Fruit fly (Drosophila melanogaster) whole organism, embryonic: ENCODE measurements around the gene sicily.

Experiments
- BEAF-32 ChIP-seq: fragments of 200-800 bp; sonication (Bioruptor generic); optimal IDR thresholded peaks from 3 replicates; lab custom pipeline; 2017; ENCODE audit warnings: missing biosample characterization, missing genetic modification characterization, mild to moderate bottlenecking, moderate library complexity, missing genetic modification reagents
- CG11695 ChIP-seq: fragments of 200-800 bp; sonication (Bioruptor generic); IDR thresholded peaks from 3 replicates; pipeline ENCODE4 v1.3.6; 2022; ENCODE audit warnings: missing biosample characterization, missing genetic modification characterization
- CG14710 ChIP-seq: fragments of 200-800 bp; sonication (Bioruptor generic); optimal IDR thresholded peaks from 3 replicates; lab custom pipeline; 2019; ENCODE audit warnings: missing biosample characterization, mild to moderate bottlenecking, missing genetic modification characterization, moderate library complexity
- CG14860 ChIP-seq: fragments of 200-800 bp; sonication (Bioruptor generic); IDR thresholded peaks from 3 replicates; pipeline ENCODE4 v1.3.6; 2022; ENCODE audit warnings: missing biosample characterization, missing genetic modification characterization; ENCODE audit not compliant: partially characterized antibody
- CG15269 ChIP-seq: fragments of 200-800 bp; sonication (Bioruptor generic); optimal IDR thresholded peaks from 2 replicates; lab custom pipeline; 2018; ENCODE audit warnings: missing biosample characterization, mild to moderate bottlenecking, missing genetic modification characterization, moderate library complexity
- CG15601 ChIP-seq: fragments of 200-800 bp; sonication (Bioruptor generic); optimal IDR thresholded peaks from 3 replicates; lab custom pipeline; 2019; ENCODE audit warnings: missing biosample characterization, mild to moderate bottlenecking, missing genetic modification characterization, moderate library complexity
- CG16813 ChIP-seq: fragments of 200-800 bp; sonication (Bioruptor generic); IDR thresholded peaks from 3 replicates; pipeline ENCODE4 v1.3.6; 2022; ENCODE audit warnings: missing biosample characterization, missing genetic modification characterization; ENCODE audit not compliant: partially characterized antibody
- CG17568 ChIP-seq: fragments of 200-800 bp; sonication (Bioruptor generic); optimal IDR thresholded peaks from 2 replicates; lab custom pipeline; 2018; ENCODE audit warnings: missing biosample characterization, mild to moderate bottlenecking, missing genetic modification characterization, moderate library complexity
- CG17802 ChIP-seq: fragments of 200-800 bp; sonication (Bioruptor generic); optimal IDR thresholded peaks from 2 replicates; lab custom pipeline; 2018; ENCODE audit warnings: missing biosample characterization, mild to moderate bottlenecking, missing genetic modification characterization, moderate library complexity
- CG2202 ChIP-seq: fragments of 200-800 bp; sonication (Bioruptor generic); optimal IDR thresholded peaks from 2 replicates; lab custom pipeline; 2018; ENCODE audit warnings: missing biosample characterization, mild to moderate bottlenecking, missing genetic modification characterization
- CG2678 ChIP-seq: fragments of 200-800 bp; sonication (Bioruptor generic); optimal IDR thresholded peaks from 3 replicates; lab custom pipeline; 2019; ENCODE audit warnings: missing biosample characterization, mild to moderate bottlenecking, missing genetic modification characterization, moderate library complexity
- CG30020 ChIP-seq: fragments of 200-800 bp; optimal IDR thresholded peaks from 2 replicates; lab custom pipeline; 2019; ENCODE audit warnings: missing biosample characterization, mild to moderate bottlenecking, missing genetic modification characterization, moderate library complexity
- CG30403 ChIP-seq: fragments of 200-800 bp; sonication (Bioruptor generic); optimal IDR thresholded peaks from 3 replicates; lab custom pipeline; 2016; ENCODE audit warnings: missing biosample characterization, missing genetic modification characterization
- CG34376 ChIP-seq: fragments of 200-800 bp; sonication (Bioruptor generic); optimal IDR thresholded peaks from 2 replicates; lab custom pipeline; 2018; ENCODE audit warnings: missing biosample characterization, mild to moderate bottlenecking, missing genetic modification characterization
- CG6683 ChIP-seq: fragments of 200-800 bp; sonication (Bioruptor generic); optimal IDR thresholded peaks from 2 replicates; lab custom pipeline; 2017; ENCODE audit warnings: missing biosample characterization, mild to moderate bottlenecking, missing genetic modification characterization, missing genetic modification reagents
- CG7963 ChIP-seq: fragments of 200-800 bp; sonication (Bioruptor generic); IDR thresholded peaks from 3 replicates; pipeline ENCODE4 v1.3.6; 2022; ENCODE audit warnings: missing biosample characterization, missing genetic modification characterization; ENCODE audit not compliant: partially characterized antibody
- CG8359 ChIP-seq: fragments of 200-800 bp; sonication (Bioruptor generic); optimal IDR thresholded peaks from 2 replicates; lab custom pipeline; 2017; ENCODE audit warnings: missing biosample characterization, mild to moderate bottlenecking, missing genetic modification characterization, borderline replicate concordance
- CG8478 ChIP-seq: fragments of >200 bp; optimal IDR thresholded peaks from 2 replicates; lab custom pipeline; 2018
- CG8944 ChIP-seq: fragments of 200-800 bp; sonication (Bioruptor generic); optimal IDR thresholded peaks from 3 replicates; lab custom pipeline; 2016; ENCODE audit warnings: missing biosample characterization, missing genetic modification characterization
- CG9817 ChIP-seq: fragments of 200-800 bp; sonication (Bioruptor generic); optimal IDR thresholded peaks from 2 replicates; lab custom pipeline; 2018; ENCODE audit warnings: missing biosample characterization, mild to moderate bottlenecking, missing genetic modification characterization, moderate library complexity
- Chrac-16 ChIP-seq: fragments of 200-800 bp; sonication (Bioruptor generic); optimal IDR thresholded peaks from 3 replicates; lab custom pipeline; 2016; ENCODE audit warnings: missing biosample characterization, missing genetic modification characterization
- CkIIα-i1 ChIP-seq: fragments of 200-800 bp; sonication (Bioruptor generic); IDR thresholded peaks from 2 replicates; pipeline ENCODE4 v1.3.6; 2022; ENCODE audit warnings: missing biosample characterization, missing genetic modification characterization
- E2f1 ChIP-seq: fragments of 200-800 bp; sonication (Bioruptor generic); IDR thresholded peaks from 2 replicates; pipeline ENCODE4 v1.3.6; 2022; ENCODE audit warnings: missing biosample characterization, missing genetic modification characterization
- Eip74EF ChIP-seq, 2 experiments: fragments of 200-800 bp in 1 of 2; fragments of >200 bp in 1 of 2; sonication (Bioruptor generic) in 1 of 2; optimal IDR thresholded peaks; 2 replicates each; lab custom pipeline; 2017 to 2019; ENCODE audit warnings: missing biosample characterization in 2 of 2, missing genetic modification characterization in 2 of 2, mild to moderate bottlenecking in 1 of 2, moderate library complexity in 1 of 2
- Fer1 ChIP-seq: fragments of 200-800 bp; sonication (Bioruptor generic); optimal IDR thresholded peaks from 2 replicates; lab custom pipeline; 2017; ENCODE audit warnings: missing biosample characterization, mild to moderate bottlenecking, missing genetic modification characterization
- Fer3 ChIP-seq: fragments of 200-800 bp; sonication (Bioruptor generic); optimal IDR thresholded peaks from 2 replicates; lab custom pipeline; 2018; ENCODE audit warnings: missing biosample characterization, mild to moderate bottlenecking, missing genetic modification characterization, moderate library complexity
- Gug ChIP-seq: fragments of 200-800 bp; sonication (Bioruptor generic); IDR thresholded peaks from 4 replicates; pipeline ENCODE4 v1.3.6; 2022; ENCODE audit warnings: missing biosample characterization, missing genetic modification characterization
- HLH54F ChIP-seq: fragments of 200-800 bp; sonication (Bioruptor generic); optimal IDR thresholded peaks from 3 replicates; lab custom pipeline; 2016; ENCODE audit warnings: missing biosample characterization, missing genetic modification characterization
- HLHmδ ChIP-seq: fragments of 200-800 bp; sonication (Bioruptor generic); optimal IDR thresholded peaks from 2 replicates; lab custom pipeline; 2018; ENCODE audit warnings: missing biosample characterization, mild to moderate bottlenecking, missing genetic modification characterization, moderate library complexity
- Hmr ChIP-seq: fragments of 200-800 bp; sonication (Bioruptor generic); optimal IDR thresholded peaks from 3 replicates; lab custom pipeline; 2017; ENCODE audit warnings: mild to moderate bottlenecking, missing biosample characterization, missing genetic modification reagents, missing genetic modification characterization
- Hsf ChIP-seq: fragments of 200-800 bp; sonication (Bioruptor generic); optimal IDR thresholded peaks from 3 replicates; lab custom pipeline; 2016; ENCODE audit warnings: missing biosample characterization, missing genetic modification characterization
- Lhr ChIP-seq: fragments of 200-800 bp; sonication (Bioruptor generic); optimal IDR thresholded peaks from 3 replicates; lab custom pipeline; 2017; ENCODE audit warnings: mild to moderate bottlenecking, missing biosample characterization, missing genetic modification reagents, missing genetic modification characterization
- Myb ChIP-seq: fragments of 200-800 bp; sonication (Bioruptor generic); optimal IDR thresholded peaks from 2 replicates; lab custom pipeline; 2016; ENCODE audit warnings: missing biosample characterization, missing genetic modification characterization
- Rx ChIP-seq: fragments of 200-800 bp; sonication (Bioruptor generic); IDR thresholded peaks from 2 replicates; pipeline ENCODE4 v1.3.6; 2022; ENCODE audit warnings: missing biosample characterization, missing genetic modification characterization
- Sin3A ChIP-seq: fragments of >200 bp; optimal IDR thresholded peaks from 2 replicates; lab custom pipeline; 2018
- Sox100B ChIP-seq: fragments of 200-800 bp; sonication (Bioruptor generic); optimal IDR thresholded peaks from 3 replicates; lab custom pipeline; 2018; ENCODE audit warnings: missing biosample characterization, mild to moderate bottlenecking, missing genetic modification characterization
- Tbp ChIP-seq: fragments of >200 bp; optimal IDR thresholded peaks from 2 replicates; lab custom pipeline; 2018; ENCODE audit warnings: missing biosample characterization, missing genetic modification characterization
- ash1 ChIP-seq: fragments of 200-800 bp; sonication (Bioruptor generic); optimal IDR thresholded peaks from 2 replicates; lab custom pipeline; 2018; ENCODE audit warnings: missing biosample characterization, mild to moderate bottlenecking, missing genetic modification characterization
- eve ChIP-seq, 2 experiments: fragments of >200 bp; optimal IDR thresholded peaks; 2 replicates each; lab custom pipeline; 2017; ENCODE audit warnings: missing biosample characterization in 2 of 2, missing genetic modification characterization in 2 of 2
- gem ChIP-seq: fragments of 200-800 bp; sonication (Bioruptor generic); optimal IDR thresholded peaks from 2 replicates; lab custom pipeline; 2019; ENCODE audit warnings: missing biosample characterization, mild to moderate bottlenecking, missing genetic modification characterization, moderate library complexity
- jing ChIP-seq: fragments of 200-800 bp; sonication (Bioruptor generic); optimal IDR thresholded peaks from 2 replicates; lab custom pipeline; 2018; ENCODE audit warnings: missing biosample characterization, mild to moderate bottlenecking, missing genetic modification characterization
- lmd ChIP-seq: fragments of 200-800 bp; sonication (Bioruptor generic); IDR thresholded peaks from 2 replicates; pipeline ENCODE4 v1.3.6; 2022; ENCODE audit warnings: missing biosample characterization, missing genetic modification characterization
- mam ChIP-seq: fragments of 200-800 bp; sonication (Bioruptor generic); optimal IDR thresholded peaks from 3 replicates; lab custom pipeline; 2016; ENCODE audit warnings: missing biosample characterization, missing genetic modification characterization
- row ChIP-seq: fragments of 200-800 bp; sonication (Bioruptor generic); IDR thresholded peaks from 3 replicates; pipeline ENCODE4 v1.3.6; 2022; ENCODE audit warnings: missing biosample characterization, missing genetic modification characterization
- salm ChIP-seq: fragments of 200-800 bp; sonication (Bioruptor generic); optimal IDR thresholded peaks from 2 replicates; lab custom pipeline; 2018; ENCODE audit warnings: missing biosample characterization, mild to moderate bottlenecking, missing genetic modification characterization
- slou ChIP-seq: fragments of 200-800 bp; sonication (Bioruptor generic); optimal IDR thresholded peaks from 3 replicates; lab custom pipeline; 2016; ENCODE audit warnings: missing biosample characterization, missing genetic modification characterization
- sr ChIP-seq: fragments of 200-800 bp; sonication (Bioruptor generic); IDR thresholded peaks from 3 replicates; pipeline ENCODE4 v1.3.6; 2022; ENCODE audit warnings: missing biosample characterization, missing genetic modification characterization
- stwl ChIP-seq: fragments of 200-800 bp; sonication (Bioruptor generic); optimal IDR thresholded peaks from 3 replicates; lab custom pipeline; 2018; ENCODE audit warnings: missing biosample characterization, mild to moderate bottlenecking, missing genetic modification characterization, moderate library complexity
- tin ChIP-seq: fragments of 200-800 bp; sonication (Bioruptor generic); optimal IDR thresholded peaks from 3 replicates; lab custom pipeline; 2016; ENCODE audit warnings: missing biosample characterization, missing genetic modification characterization
- trh ChIP-seq: fragments of 200-800 bp; sonication (Bioruptor generic); optimal IDR thresholded peaks from 2 replicates; lab custom pipeline; 2016; ENCODE audit warnings: missing biosample characterization, missing genetic modification characterization
- ttk ChIP-seq: fragments of 200-800 bp; sonication (Bioruptor generic); IDR thresholded peaks from 2 replicates; pipeline ENCODE4 v2.1.2; 2022; ENCODE audit warnings: missing biosample characterization, missing genetic modification characterization
- z ChIP-seq: fragments of 200-800 bp; sonication (Bioruptor generic); IDR thresholded peaks from 3 replicates; pipeline ENCODE4 v1.3.6; 2022; ENCODE audit warnings: missing biosample characterization, missing genetic modification characterization

Gene sicily

dm6 chrX:11868866-11869265, 22.7 kb upstream of the sicily start, which contains the start of the genes Nrd1 and CG1847 (continued):
- TF ChIP-seq CG16813 (peak; percentile 76), CG11695 (GFP tag; lab: Robert Waterston, UW) (no peak), row (0 out of 3 replicates have a peak, but pooled peaks have one; percentile 17), CG14860 (peak; percentile 89; the same call in 2 of the 3 replicates), mam (GFP tag; lab: Kevin White, UChicago) (no peak), ash1 (GFP tag; lab: Kevin White, UChicago) (no peak), Eip74EF (GFP tag; optimal IDR thresholded peaks at IDR 0.05; lab: Kevin White, UChicago) (no peak), CG15269 (tag; lab: Kevin White, UChicago) (no peak), slou (GFP tag; lab: Kevin White, UChicago) (no peak), CG6683 (GFP tag; lab: Kevin White, UChicago) (no peak), CG30403 (GFP tag; lab: Kevin White, UChicago) (no peak), z (no peak), Fer1 (GFP tag; lab: Kevin White, UChicago) (no peak), CG8944 (GFP tag; lab: Kevin White, UChicago) (no peak), salm (no peak), Rx (GFP tag; lab: Robert Waterston, UW) (no peak), sr (GFP tag; lab: Robert Waterston, UW) (no peak), CG17568 (GFP tag; lab: Kevin White, UChicago) (no peak), CG8478 (lab: Kevin White, UChicago) (no peak), jing (GFP tag; lab: Kevin White, UChicago) (no peak), Sin3A (lab: Kevin White, UChicago) (peak; percentile 65), Lhr (no peak), Myb (GFP tag; lab: Kevin White, UChicago) (peak; percentile 66), Hsf (no peak), lmd (GFP tag; lab: Robert Waterston, UW) (no peak), stwl (tag; lab: Kevin White, UChicago) (peak; percentile 75), CG30020 (tag; lab: Kevin White, UChicago) (peak; percentile 61), CG8359 (GFP tag; lab: Kevin White, UChicago) (no peak), CG9817 (tag; lab: Kevin White, UChicago) (no peak), Sox100B (GFP tag; lab: Kevin White, UChicago) (no peak), Fer3 (tag; lab: Kevin White, UChicago) (no peak), CG17802 (tag; lab: Kevin White, UChicago) (no peak), Chrac-16 (GFP tag; lab: Kevin White, UChicago) (no peak), BEAF-32 (GFP tag; lab: Kevin White, UChicago) (peak; percentile 72), trh (GFP tag; lab: Kevin White, UChicago) (no peak), CG14710 (tag; lab: Kevin White, UChicago) (peak; percentile 30), ttk (GFP tag; lab: Robert Waterston, UW) (no peak), Tbp (GFP tag; lab: Kevin White, UChicago) (no peak), Hmr (GFP tag; lab: Kevin White, UChicago) (no peak), CG34376 (GFP tag; lab: Kevin White, UChicago) (no peak), eve (GFP tag; optimal IDR thresholded peaks at IDR 0.05; lab: Kevin White, UChicago) (no peak), CG7963 (peak; percentile 73), CG2202 (no peak), CG2678 (no peak), E2f1 (GFP tag; lab: Robert Waterston, UW) (no peak), HLH54F (GFP tag; lab: Kevin White, UChicago) (peak; percentile 3), CkIIα-i1 (GFP tag; lab: Robert Waterston, UW) (no peak), CG15601 (tag; lab: Kevin White, UChicago) (no peak), HLHmδ (GFP tag; lab: Kevin White, UChicago) (no peak), gem (tag; lab: Kevin White, UChicago) (no peak), Gug (GFP tag; lab: Robert Waterston, UW) (no peak), tin (no peak)
